Fruit fly (Drosophila melanogaster) whole organism, prepupa: ENCODE measurements around the gene tkv.

ENCODE experiments used
- CG10631 ChIP-seq: fragments of 200-800 bp; sonication (Bioruptor generic); optimal IDR thresholded peaks from 2 replicates; lab custom pipeline; 2016; ENCODE audit warnings: missing biosample characterization, missing genetic modification characterization
- CG10669 ChIP-seq: fragments of 200-800 bp; sonication (Bioruptor generic); optimal IDR thresholded peaks from 3 replicates; lab custom pipeline; 2018; ENCODE audit warnings: missing biosample characterization, mild to moderate bottlenecking, missing genetic modification characterization, moderate library complexity
- CG11294 ChIP-seq: fragments of 200-800 bp; sonication (Bioruptor generic); IDR thresholded peaks from 2 replicates; pipeline ENCODE4 v1.3.6; 2022; ENCODE audit warnings: missing biosample characterization, missing genetic modification characterization
- CG11762 ChIP-seq: fragments of 200-800 bp; sonication (Bioruptor generic); optimal IDR thresholded peaks from 3 replicates; lab custom pipeline; 2016; ENCODE audit warnings: missing biosample characterization, missing genetic modification characterization; ENCODE audit not compliant: insufficient read depth
- CG11902 ChIP-seq: fragments of 200-800 bp; sonication (Bioruptor generic); optimal IDR thresholded peaks from 3 replicates; lab custom pipeline; 2016; ENCODE audit warnings: missing biosample characterization, missing genetic modification characterization
- CG16779 ChIP-seq: fragments of 200-800 bp; sonication (Bioruptor generic); optimal IDR thresholded peaks from 3 replicates; lab custom pipeline; 2017; ENCODE audit warnings: missing biosample characterization, mild to moderate bottlenecking, missing genetic modification characterization
- CG3032 ChIP-seq: fragments of 200-800 bp; optimal IDR thresholded peaks from 2 replicates; lab custom pipeline; 2019; ENCODE audit warnings: missing biosample characterization, mild to moderate bottlenecking, missing genetic modification characterization, moderate library complexity
- CG32006 ChIP-seq: fragments of 200-800 bp; sonication (Bioruptor generic); optimal IDR thresholded peaks from 3 replicates; lab custom pipeline; 2017; ENCODE audit warnings: missing biosample characterization, mild to moderate bottlenecking, missing genetic modification characterization
- CG3919 ChIP-seq: fragments of 200-800 bp; sonication (Bioruptor generic); optimal IDR thresholded peaks from 3 replicates; lab custom pipeline; 2016; ENCODE audit warnings: missing biosample characterization, missing genetic modification characterization
- CG4318 ChIP-seq: fragments of 200-800 bp; sonication (Bioruptor generic); optimal IDR thresholded peaks from 3 replicates; lab custom pipeline; 2017; ENCODE audit warnings: missing biosample characterization, mild to moderate bottlenecking, missing genetic modification characterization
- CG6276 ChIP-seq: fragments of 200-800 bp; sonication (Bioruptor generic); optimal IDR thresholded peaks from 2 replicates; lab custom pipeline; 2017; ENCODE audit warnings: missing biosample characterization, mild to moderate bottlenecking, missing genetic modification characterization
- CG6792 ChIP-seq: fragments of 200-800 bp; sonication (Bioruptor generic); optimal IDR thresholded peaks from 3 replicates; lab custom pipeline; 2016; ENCODE audit warnings: missing biosample characterization, missing genetic modification characterization
- CG6808 ChIP-seq: fragments of 200-800 bp; sonication (Bioruptor generic); optimal IDR thresholded peaks from 3 replicates; lab custom pipeline; 2017; ENCODE audit warnings: missing biosample characterization, missing genetic modification characterization, mild to moderate bottlenecking, moderate library complexity, missing genetic modification reagents
- CG6854 ChIP-seq: fragments of 200-800 bp; sonication (Bioruptor generic); optimal IDR thresholded peaks from 2 replicates; lab custom pipeline; 2017; ENCODE audit warnings: missing biosample characterization, mild to moderate bottlenecking, missing genetic modification characterization
- CG8119 ChIP-seq: fragments of 200-800 bp; sonication (Bioruptor generic); IDR thresholded peaks from 3 replicates; pipeline ENCODE4 v1.3.6; 2022; ENCODE audit warnings: missing biosample characterization, missing genetic modification characterization
- CG8319 ChIP-seq: fragments of 200-800 bp; sonication (Bioruptor generic); optimal IDR thresholded peaks from 3 replicates; lab custom pipeline; 2016; ENCODE audit warnings: missing biosample characterization, missing genetic modification characterization
- CG8632 ChIP-seq: fragments of 200-800 bp; sonication (Bioruptor generic); optimal IDR thresholded peaks from 3 replicates; lab custom pipeline; 2016; ENCODE audit warnings: missing biosample characterization, missing genetic modification characterization
- Eip75B ChIP-seq: fragments of 200-800 bp; sonication (Bioruptor generic); optimal IDR thresholded peaks from 3 replicates; lab custom pipeline; 2016; ENCODE audit warnings: missing biosample characterization, missing genetic modification characterization
- Eip78C ChIP-seq: fragments of 200-800 bp; sonication (Bioruptor generic); peaks from one replicate; lab custom pipeline; 2016; ENCODE audit warnings: missing biosample characterization, missing genetic modification characterization
- Eip93F ChIP-seq: fragments of 200-800 bp; sonication (Bioruptor generic); optimal IDR thresholded peaks from 2 replicates; lab custom pipeline; 2016; ENCODE audit warnings: missing biosample characterization, mild to moderate bottlenecking, missing genetic modification characterization
- Ets96B ChIP-seq: fragments of 200-800 bp; optimal IDR thresholded peaks from 2 replicates; lab custom pipeline; 2019; ENCODE audit warnings: missing biosample characterization, mild to moderate bottlenecking, missing genetic modification characterization, moderate library complexity
- Gug ChIP-seq: fragments of 200-800 bp; sonication (Bioruptor generic); IDR thresholded peaks from 2 replicates; pipeline ENCODE4 v1.3.6; 2022; ENCODE audit warnings: missing biosample characterization, missing genetic modification characterization
- Hr38 ChIP-seq: sonication (Bioruptor generic); optimal IDR thresholded peaks from 2 replicates; lab custom pipeline; 2016; ENCODE audit warnings: missing biosample characterization, missing genetic modification characterization
- Hr39 ChIP-seq: fragments of 200-800 bp; sonication (Bioruptor generic); optimal IDR thresholded peaks from 2 replicates; lab custom pipeline; 2016; ENCODE audit warnings: missing biosample characterization, missing genetic modification characterization
- Hr4 ChIP-seq: fragments of 200-800 bp; sonication (Bioruptor generic); optimal IDR thresholded peaks from 3 replicates; lab custom pipeline; 2016; ENCODE audit warnings: missing biosample characterization, missing genetic modification characterization
- Lpt ChIP-seq: fragments of 200-800 bp; sonication (Bioruptor generic); optimal IDR thresholded peaks from 3 replicates; lab custom pipeline; 2016; ENCODE audit warnings: missing biosample characterization, missing genetic modification characterization
- Met ChIP-seq: fragments of 200-800 bp; sonication (Bioruptor generic); optimal IDR thresholded peaks from 3 replicates; lab custom pipeline; 2016; ENCODE audit warnings: missing biosample characterization, missing genetic modification characterization
- OdsH ChIP-seq: fragments of 200-800 bp; sonication (Bioruptor generic); optimal IDR thresholded peaks from 3 replicates; lab custom pipeline; 2016; ENCODE audit warnings: missing biosample characterization, missing genetic modification characterization
- Smox ChIP-seq: fragments of 200-800 bp; sonication (Bioruptor generic); optimal IDR thresholded peaks from 3 replicates; lab custom pipeline; 2016; ENCODE audit warnings: missing biosample characterization, missing genetic modification characterization
- Sox14 ChIP-seq: fragments of 200-800 bp; sonication (Bioruptor generic); optimal IDR thresholded peaks from 3 replicates; lab custom pipeline; 2016; ENCODE audit warnings: missing biosample characterization, missing genetic modification characterization
- Sox15 ChIP-seq: fragments of 200-800 bp; sonication (Bioruptor generic); optimal IDR thresholded peaks from 3 replicates; lab custom pipeline; 2016; ENCODE audit warnings: missing biosample characterization, missing genetic modification characterization
- achi ChIP-seq: fragments of 200-800 bp; sonication (Bioruptor generic); optimal IDR thresholded peaks from 3 replicates; lab custom pipeline; 2016; ENCODE audit warnings: missing biosample characterization, missing genetic modification characterization
- acj6 ChIP-seq: fragments of 200-800 bp; sonication (Bioruptor generic); optimal IDR thresholded peaks from 3 replicates; lab custom pipeline; 2016; ENCODE audit warnings: missing biosample characterization, missing genetic modification characterization
- cyc ChIP-seq: fragments of 200-800 bp; sonication (Bioruptor generic); optimal IDR thresholded peaks from 3 replicates; lab custom pipeline; 2016; ENCODE audit warnings: missing biosample characterization, missing genetic modification characterization
- dsx ChIP-seq: fragments of 200-800 bp; optimal IDR thresholded peaks from 3 replicates; lab custom pipeline; 2019; ENCODE audit warnings: missing biosample characterization, mild to moderate bottlenecking, missing genetic modification characterization, moderate library complexity; ENCODE audit not compliant: poor library complexity, severe bottlenecking
- eg ChIP-seq: fragments of 200-800 bp; sonication (Bioruptor generic); IDR thresholded peaks from 3 replicates; pipeline ENCODE4 v1.3.6; 2022; ENCODE audit warnings: missing biosample characterization, missing genetic modification characterization
- fd59A ChIP-seq: fragments of 200-800 bp; sonication (Bioruptor generic); optimal IDR thresholded peaks from 2 replicates; lab custom pipeline; 2017; ENCODE audit warnings: missing biosample characterization, mild to moderate bottlenecking, missing genetic modification characterization, missing genetic modification reagents
- fd85E ChIP-seq: fragments of 200-800 bp; sonication (Bioruptor generic); optimal IDR thresholded peaks from 3 replicates; lab custom pipeline; 2016; ENCODE audit warnings: missing biosample characterization, missing genetic modification characterization
- fkh ChIP-seq: fragments of 200-800 bp; sonication (Bioruptor generic); optimal IDR thresholded peaks from 3 replicates; lab custom pipeline; 2017; ENCODE audit warnings: missing biosample characterization, mild to moderate bottlenecking, missing genetic modification characterization, moderate library complexity
- lz ChIP-seq: fragments of 200-800 bp; sonication (Bioruptor generic); optimal IDR thresholded peaks from 3 replicates; lab custom pipeline; 2016; ENCODE audit warnings: missing biosample characterization, missing genetic modification characterization
- net ChIP-seq: fragments of 200-800 bp; sonication (Bioruptor generic); optimal IDR thresholded peaks from 3 replicates; lab custom pipeline; 2016; ENCODE audit warnings: missing biosample characterization, missing genetic modification characterization
- pdm3 ChIP-seq: fragments of 200-800 bp; sonication (Bioruptor generic); optimal IDR thresholded peaks from 3 replicates; lab custom pipeline; 2016; ENCODE audit warnings: missing biosample characterization, missing genetic modification characterization
- salr ChIP-seq, 2 experiments: fragments of 200-800 bp; sonication (Bioruptor generic); optimal IDR thresholded peaks; 3 replicates each; lab custom pipeline; 2016 to 2018; ENCODE audit warnings: missing biosample characterization in 2 of 2, missing genetic modification characterization in 2 of 2, mild to moderate bottlenecking in 1 of 2
- spab ChIP-seq: fragments of 200-800 bp; sonication (Bioruptor generic); optimal IDR thresholded peaks from 2 replicates; lab custom pipeline; 2017; ENCODE audit warnings: missing biosample characterization, mild to moderate bottlenecking, missing genetic modification characterization, missing genetic modification reagents
- ss ChIP-seq, 2 experiments: fragments of 200-800 bp; sonication (Bioruptor generic); optimal IDR thresholded peaks; 2 replicates in 1 of 2; 3 replicates in 1 of 2; lab custom pipeline; 2017 to 2018; ENCODE audit warnings: mild to moderate bottlenecking in 2 of 2, missing biosample characterization in 2 of 2, missing genetic modification characterization in 2 of 2, moderate library complexity in 1 of 2
- svp ChIP-seq: fragments of 200-800 bp; sonication (Bioruptor generic); peaks from one replicate; lab custom pipeline; 2016; ENCODE audit warnings: missing biosample characterization, missing genetic modification characterization
- topi ChIP-seq: fragments of 200-800 bp; sonication (Bioruptor generic); optimal IDR thresholded peaks from 3 replicates; lab custom pipeline; 2016; ENCODE audit warnings: missing biosample characterization, missing genetic modification characterization
- vri ChIP-seq: fragments of 200-800 bp; sonication (Bioruptor generic); optimal IDR thresholded peaks from 3 replicates; lab custom pipeline; 2016; ENCODE audit warnings: missing biosample characterization, mild to moderate bottlenecking, missing genetic modification characterization

The tkv gene

dm6 chr2L:5291195-5291594, 20.0 kb upstream of the tkv start:
- TF ChIP-seq Met (GFP tag; lab: Kevin White, UChicago) (peak; percentile 21), net (GFP tag; lab: Kevin White, UChicago) (no peak), vri (GFP tag; lab: Kevin White, UChicago) (no peak), CG11762 (GFP tag; lab: Kevin White, UChicago) (no peak), svp (GFP tag; lab: Kevin White, UChicago) (peak; percentile 93), fkh (GFP tag; lab: Kevin White, UChicago) (peak; percentile 58), fd85E (GFP tag; lab: Kevin White, UChicago) (no peak), Eip75B (GFP tag; lab: Kevin White, UChicago) (no peak), CG8319 (GFP tag; lab: Kevin White, UChicago) (no peak), Eip78C (GFP tag; lab: Kevin White, UChicago) (no peak), topi (GFP tag; lab: Kevin White, UChicago) (no peak), Sox14 (GFP tag; lab: Kevin White, UChicago) (peak; percentile 64), CG6808 (GFP tag; lab: Kevin White, UChicago) (no peak), acj6 (no peak), CG32006 (GFP tag; lab: Kevin White, UChicago) (no peak), Eip93F (GFP tag; lab: Kevin White, UChicago) (peak; percentile 75)

DNA sequence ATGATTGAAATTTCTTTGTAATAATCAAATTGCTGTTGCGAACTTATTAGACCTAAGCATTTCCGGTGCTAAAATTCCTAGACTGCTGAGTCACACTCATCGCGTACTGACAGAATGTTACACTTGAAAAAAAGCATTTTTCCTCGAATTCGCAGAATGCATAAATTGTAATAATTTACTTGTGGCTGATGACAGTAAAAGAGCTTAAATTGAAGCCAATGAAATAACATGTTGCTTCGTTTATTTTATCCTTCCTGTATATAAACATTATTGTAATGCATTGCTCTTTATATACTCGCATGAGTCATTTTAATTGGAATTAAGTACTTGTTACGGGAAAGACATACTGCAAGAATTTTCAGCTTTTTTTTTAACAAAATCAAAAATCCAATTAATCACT, 19.3 kb upstream of the tkv start:
- TF ChIP-seq vri (GFP tag; lab: Kevin White, UChicago) (no peak), CG10669 (GFP tag; lab: Kevin White, UChicago) (peak; percentile 46), Eip78C (GFP tag; lab: Kevin White, UChicago) (peak; percentile 68), CG10631 (GFP tag; lab: Kevin White, UChicago) (peak; percentile 15), lz (peak; percentile 27), acj6 (peak; percentile 39), CG11902 (no peak), CG11762 (GFP tag; lab: Kevin White, UChicago) (no peak), CG6276 (no peak), dsx (no peak), CG16779 (tag; lab: Kevin White, UChicago) (no peak), CG11294 (GFP tag; lab: Robert Waterston, UW) (no peak), Met (GFP tag; lab: Kevin White, UChicago) (no peak), Eip93F (GFP tag; lab: Kevin White, UChicago) (no peak), Gug (no peak), CG8319 (GFP tag; lab: Kevin White, UChicago) (no peak), Ets96B (tag; lab: Kevin White, UChicago) (no peak), CG4318 (GFP tag; lab: Kevin White, UChicago) (no peak), Hr39 (peak; percentile 35), OdsH (GFP tag; lab: Kevin White, UChicago) (no peak), cyc (GFP tag; lab: Kevin White, UChicago) (peak; percentile 8), salr (GFP tag; optimal IDR thresholded peaks at IDR 0.05; lab: Kevin White, UChicago) (no peak), CG3919 (GFP tag; lab: Kevin White, UChicago) (no peak), fd85E (GFP tag; lab: Kevin White, UChicago) (no peak), CG8632 (GFP tag; lab: Kevin White, UChicago) (peak; percentile 16), Lpt (no peak), spab (GFP tag; lab: Kevin White, UChicago) (no peak), topi (GFP tag; lab: Kevin White, UChicago) (peak; percentile 39), eg (GFP tag; lab: Robert Waterston, UW) (no peak), CG6792 (GFP tag; lab: Kevin White, UChicago) (no peak), fd59A (GFP tag; lab: Kevin White, UChicago) (no peak), Smox (GFP tag; lab: Kevin White, UChicago) (peak; percentile 5), fkh (GFP tag; lab: Kevin White, UChicago) (no peak), net (GFP tag; lab: Kevin White, UChicago) (no peak), CG6854 (GFP tag; lab: Kevin White, UChicago) (no peak), pdm3 (GFP tag; lab: Kevin White, UChicago) (peak; percentile 10), CG6808 (GFP tag; lab: Kevin White, UChicago) (no peak), CG8119 (GFP tag; lab: Robert Waterston, UW) (no peak), Hr38 (no peak), CG3032 (peak; percentile 12), Sox15 (GFP tag; lab: Kevin White, UChicago) (no peak), svp (GFP tag; lab: Kevin White, UChicago) (no peak), achi (GFP tag; lab: Kevin White, UChicago) (no peak), ss (GFP tag; optimal IDR thresholded peaks at IDR 0.05; lab: Kevin White, UChicago) (no peak), Eip75B (GFP tag; lab: Kevin White, UChicago) (no peak), Hr4 (GFP tag; lab: Kevin White, UChicago) (no peak)
